Worm (Caenorhabditis elegans): ENCODE results near the gene F08B12.11.

The F08B12.11 gene

ce11 chrX:11387723-11388330, 3.0 kb downstream of the F08B12.11 start:
- peak; percentile 88 for TF ChIP-seq ceh-34 (tag; optimal IDR thresholded peaks at IDR 0.05)
- TF ChIP-seq hlh-30 (tag; optimal IDR thresholded peaks at IDR 0.05; ENCODE audit: insufficient read depth): no peak
- TF ChIP-seq elt-2 (tag; optimal IDR thresholded peaks at IDR 0.05): no peak
- TF ChIP-seq ceh-19 (GFP tag; optimal IDR thresholded peaks at IDR 0.05): peak; percentile 21
- TF ChIP-seq gmeb-2 (tag; optimal IDR thresholded peaks at IDR 0.05): no peak
- TF ChIP-seq unc-42 (tag; optimal IDR thresholded peaks at IDR 0.05): peak; percentile 45

ce11 chrX:11392924-11393323, 8.1 kb downstream of the F08B12.11 start, which contains the start of gene prx-12:
TSS of gene prx-12 (plus strand) at chrX:11393294.
- peak; percentile 52 for TF ChIP-seq elt-2 (tag; optimal IDR thresholded peaks at IDR 0.05)
- TF ChIP-seq ceh-48 (tag; optimal IDR thresholded peaks at IDR 0.05): no peak

ce11 chrX:11400467-11401184, 15.8 kb downstream of the F08B12.11 start:
- TF ChIP-seq che-1 (tag; optimal IDR thresholded peaks at IDR 0.05): no peak
- TF ChIP-seq pha-4 (tag; optimal IDR thresholded peaks at IDR 0.05): no peak
- TF ChIP-seq lin-11 (tag; optimal IDR thresholded peaks at IDR 0.05): no peak
- no peak for TF ChIP-seq ceh-19 (GFP tag; optimal IDR thresholded peaks at IDR 0.05)
- TF ChIP-seq hlh-15 (tag; optimal IDR thresholded peaks at IDR 0.05): no peak
- TF ChIP-seq fkh-6 (tag; optimal IDR thresholded peaks at IDR 0.05): no peak
- no peak for TF ChIP-seq madf-2 (tag; optimal IDR thresholded peaks at IDR 0.05)
- TF ChIP-seq syd-9 (tag; optimal IDR thresholded peaks at IDR 0.05): no peak
- TF ChIP-seq unc-86 (tag; optimal IDR thresholded peaks at IDR 0.05): no peak
- TF ChIP-seq nfya-1 (tag; optimal IDR thresholded peaks at IDR 0.05): no peak

- TF ChIP-seq unc-42 (tag; optimal IDR thresholded peaks at IDR 0.05): peak; percentile 73
- no peak for TF ChIP-seq ceh-18 (tag; optimal IDR thresholded peaks at IDR 0.05)
These were observed 21.1 kb downstream of the F08B12.11 start, which contains the start of gene slo-2 for ce11 chrX:11405908-11406307. TSS of gene slo-2 (minus strand) at chrX:11405931.

ce11 chrX:11406784-11407183, 21.9 kb downstream of the F08B12.11 start:
- TF ChIP-seq mec-3 (tag; optimal IDR thresholded peaks at IDR 0.05; ENCODE audit: borderline replicate concordance) (no peak), hlh-8 (tag; optimal IDR thresholded peaks at IDR 0.05) (no peak), nhr-232 (tag; optimal IDR thresholded peaks at IDR 0.05) (no peak), dve-1 (tag; optimal IDR thresholded peaks at IDR 0.05) (no peak), unc-3 (GFP tag; conservative IDR thresholded peaks at IDR 0.05) (no peak), unc-3 (tag; optimal IDR thresholded peaks at IDR 0.05) (no peak), ceh-31 (tag; optimal IDR thresholded peaks at IDR 0.05) (no peak), hlh-6 (tag; optimal IDR thresholded peaks at IDR 0.05) (no peak), hlh-15 (tag; optimal IDR thresholded peaks at IDR 0.05) (no peak), sdc-2 (tag; optimal IDR thresholded peaks at IDR 0.05) (no peak), ceh-34 (tag; optimal IDR thresholded peaks at IDR 0.05) (no peak), nfya-1 (tag; optimal IDR thresholded peaks at IDR 0.05) (no peak), odd-2 (tag; optimal IDR thresholded peaks at IDR 0.05) (no peak), ets-4 (tag; optimal IDR thresholded peaks at IDR 0.05) (no peak), hlh-30 (tag; optimal IDR thresholded peaks at IDR 0.05; ENCODE audit: insufficient read depth) (no peak), lim-6 (tag; optimal IDR thresholded peaks at IDR 0.05) (no peak), ceh-22 (tag; optimal IDR thresholded peaks at IDR 0.05) (no peak)
